Worm (Caenorhabditis elegans) whole organism, L1 larva: Measurements from ENCODE around the gene copd-1.
A peak's percentile ranks its signal among the peaks of the same experiment; 100 is the strongest.

Experiments used
- C16A3.4 ChIP-seq: fragments of 150-350 bp; optimal IDR thresholded peaks from 2 replicates; lab custom pipeline; 2014; ENCODE audit warnings: missing biosample characterization, missing genetic modification characterization
- F16B12.6 ChIP-seq: fragments of 150-350 bp; optimal IDR thresholded peaks from 2 replicates; lab custom pipeline; 2014; ENCODE audit warnings: missing biosample characterization, missing genetic modification characterization
- aly-2 ChIP-seq: fragments of 150-350 bp; optimal IDR thresholded peaks from 2 replicates; lab custom pipeline; 2014; ENCODE audit warnings: missing biosample characterization, missing genetic modification characterization
- ama-1 ChIP-seq: fragments of 150-350 bp; optimal IDR thresholded peaks from 2 replicates; lab custom pipeline; 2014
- ces-1 ChIP-seq: fragments of 150-350 bp; optimal IDR thresholded peaks from 2 replicates; lab custom pipeline; 2014; ENCODE audit warnings: missing biosample characterization, missing genetic modification reagents, missing genetic modification characterization
- dsc-1 ChIP-seq: sonication (generic microtip); optimal IDR thresholded peaks from 2 replicates; lab custom pipeline; 2016; ENCODE audit warnings: mild to moderate bottlenecking, missing genetic modification characterization, missing compliant biosample characterization
- efl-1 ChIP-seq, 4 experiments: fragments of 150-350 bp; optimal IDR thresholded peaks in 3 of 4; peaks in 1 of 4; 1 replicate in 1 of 4; 2 replicates in 3 of 4; lab custom pipeline; 2014; ENCODE audit warnings: missing biosample characterization in 2 of 4, missing genetic modification characterization in 2 of 4, missing genetic modification reagents in 2 of 4
- elt-3 ChIP-seq, 6 experiments: fragments of 150-350 bp in 1 of 6; sonication (generic microtip); optimal IDR thresholded peaks; 2 replicates each; lab custom pipeline; 2017 to 2018; ENCODE audit warnings: missing biosample characterization in 6 of 6, missing genetic modification characterization in 6 of 6, inconsistent platforms in 1 of 6
- ets-5 ChIP-seq: fragments of 200-800 bp; sonication (Bioruptor generic); IDR thresholded peaks from 2 replicates; pipeline ENCODE4 v1.3.6; 2022; ENCODE audit warnings: missing genetic modification characterization, missing compliant biosample characterization
- fkh-10 ChIP-seq: sonication (generic microtip); optimal IDR thresholded peaks from 2 replicates; lab custom pipeline; 2017; ENCODE audit warnings: missing biosample characterization, missing genetic modification reagents, missing genetic modification characterization
- fkh-8 ChIP-seq: sonication (generic microtip); optimal IDR thresholded peaks from 2 replicates; lab custom pipeline; 2016; ENCODE audit warnings: mild to moderate bottlenecking, missing genetic modification characterization, missing compliant biosample characterization
- hlh-17 ChIP-seq: fragments of 200-800 bp; sonication (Bioruptor generic); optimal IDR thresholded peaks from 2 replicates; lab custom pipeline; 2018; ENCODE audit warnings: missing genetic modification characterization, mild to moderate bottlenecking, missing compliant biosample characterization, moderate library complexity, borderline replicate concordance
- hpl-2 ChIP-seq: fragments of 150-350 bp; optimal IDR thresholded peaks from 2 replicates; lab custom pipeline; 2014; ENCODE audit warnings: missing biosample characterization, missing genetic modification reagents, missing genetic modification characterization
- irx-1 ChIP-seq: sonication (generic microtip); optimal IDR thresholded peaks from 2 replicates; lab custom pipeline; 2016; ENCODE audit warnings: missing genetic modification characterization, missing compliant biosample characterization
- isw-1 ChIP-seq: fragments of 200-800 bp; sonication (Bioruptor generic); IDR thresholded peaks from 2 replicates; pipeline ENCODE4 v1.3.6; 2022; ENCODE audit warnings: missing genetic modification characterization, missing compliant biosample characterization
- lin-14 ChIP-seq: fragments of 200-800 bp; sonication (Bioruptor generic); optimal IDR thresholded peaks from 2 replicates; lab custom pipeline; 2018; ENCODE audit warnings: mild to moderate bottlenecking, missing genetic modification characterization, moderate library complexity, missing compliant biosample characterization
- lin-15B ChIP-seq: fragments of 150-350 bp; sonication (generic microtip); optimal IDR thresholded peaks from 3 replicates; lab custom pipeline; 2014; ENCODE audit warnings: missing biosample characterization, missing genetic modification characterization
- lin-39 ChIP-seq: fragments of 150-350 bp; optimal IDR thresholded peaks from 2 replicates; lab custom pipeline; 2014; ENCODE audit warnings: missing biosample characterization, missing genetic modification reagents, missing genetic modification characterization
- lsy-2 ChIP-seq, 2 experiments: fragments of 150-350 bp; optimal IDR thresholded peaks; 2 replicates each; lab custom pipeline; 2014; ENCODE audit warnings: missing biosample characterization in 2 of 2, missing genetic modification characterization in 2 of 2
- mef-2 ChIP-seq: fragments of 150-350 bp; optimal IDR thresholded peaks from 2 replicates; lab custom pipeline; 2014; ENCODE audit warnings: missing biosample characterization, missing genetic modification characterization
- nhr-12 ChIP-seq: sonication (generic microtip); optimal IDR thresholded peaks from 2 replicates; lab custom pipeline; 2017; ENCODE audit warnings: missing biosample characterization, missing genetic modification characterization
- nhr-20 ChIP-seq: sonication (generic microtip); optimal IDR thresholded peaks from 2 replicates; lab custom pipeline; 2016; ENCODE audit warnings: mild to moderate bottlenecking, missing genetic modification characterization, missing compliant biosample characterization
- nhr-237 ChIP-seq: fragments of 150-350 bp; optimal IDR thresholded peaks from 2 replicates; lab custom pipeline; 2014; ENCODE audit warnings: missing biosample characterization, missing genetic modification characterization
- nhr-28 ChIP-seq: fragments of 150-350 bp; optimal IDR thresholded peaks from 2 replicates; lab custom pipeline; 2014; ENCODE audit warnings: missing biosample characterization, missing genetic modification characterization
- nhr-71 ChIP-seq: sonication (generic microtip); optimal IDR thresholded peaks from 2 replicates; lab custom pipeline; 2016; ENCODE audit warnings: mild to moderate bottlenecking, missing genetic modification characterization, moderate library complexity, missing compliant biosample characterization
- nhr-76 ChIP-seq: sonication (generic microtip); optimal IDR thresholded peaks from 2 replicates; lab custom pipeline; 2017; ENCODE audit warnings: missing biosample characterization, missing genetic modification characterization
- nhr-85 ChIP-seq: sonication (generic microtip); peaks from one replicate; lab custom pipeline; 2016; ENCODE audit warnings: missing genetic modification characterization, inconsistent platforms, missing compliant biosample characterization
- nhr-90 ChIP-seq: sonication (generic microtip); optimal IDR thresholded peaks from 2 replicates; lab custom pipeline; 2016; ENCODE audit warnings: mild to moderate bottlenecking, missing genetic modification characterization, missing compliant biosample characterization; ENCODE audit not compliant: poor library complexity
- pag-3 ChIP-seq: sonication (generic microtip); optimal IDR thresholded peaks from 2 replicates; lab custom pipeline; 2017; ENCODE audit warnings: missing genetic modification characterization, mild to moderate bottlenecking, missing compliant biosample characterization, antibody characterized with exemption, borderline replicate concordance; ENCODE audit not compliant: insufficient read depth
- pax-3 ChIP-seq: fragments of 200-800 bp; sonication (Bioruptor generic); optimal IDR thresholded peaks from 2 replicates; lab custom pipeline; 2018; ENCODE audit warnings: mild to moderate bottlenecking, missing genetic modification characterization, moderate library complexity, missing compliant biosample characterization
- rnt-1 ChIP-seq: sonication (generic microtip); optimal IDR thresholded peaks from 2 replicates; lab custom pipeline; 2016; ENCODE audit warnings: mild to moderate bottlenecking, missing genetic modification characterization, moderate library complexity, missing compliant biosample characterization
- skn-1 ChIP-seq: fragments of 150-350 bp; optimal IDR thresholded peaks from 2 replicates; lab custom pipeline; 2014; ENCODE audit warnings: missing biosample characterization, missing genetic modification characterization
- snu-23 ChIP-seq: sonication (generic microtip); optimal IDR thresholded peaks from 2 replicates; lab custom pipeline; 2016; ENCODE audit warnings: missing genetic modification characterization, missing compliant biosample characterization
- sox-4 ChIP-seq: sonication (generic microtip); optimal IDR thresholded peaks from 2 replicates; lab custom pipeline; 2016; ENCODE audit warnings: missing genetic modification characterization, missing compliant biosample characterization
- sup-37 ChIP-seq: fragments of 200-800 bp; sonication (Bioruptor generic); optimal IDR thresholded peaks from 2 replicates; lab custom pipeline; 2018; ENCODE audit warnings: mild to moderate bottlenecking, missing genetic modification characterization, missing compliant biosample characterization
- swsn-7 ChIP-seq: sonication (generic microtip); optimal IDR thresholded peaks from 2 replicates; lab custom pipeline; 2016; ENCODE audit warnings: missing genetic modification characterization, missing compliant biosample characterization
- tbx-2 ChIP-seq: sonication (generic microtip); optimal IDR thresholded peaks from 2 replicates; lab custom pipeline; 2016; ENCODE audit warnings: missing genetic modification characterization, missing compliant biosample characterization
- unc-62 ChIP-seq: fragments of 150-350 bp; optimal IDR thresholded peaks from 2 replicates; lab custom pipeline; 2014; ENCODE audit warnings: missing biosample characterization, missing genetic modification reagents, missing genetic modification characterization
- vab-15 ChIP-seq: sonication (generic microtip); optimal IDR thresholded peaks from 2 replicates; lab custom pipeline; 2017; ENCODE audit warnings: missing genotype, mild to moderate bottlenecking, missing genetic modification characterization, missing compliant biosample characterization
- xbp-1 ChIP-seq: sonication (generic microtip); optimal IDR thresholded peaks from 2 replicates; lab custom pipeline; 2016; ENCODE audit warnings: missing genetic modification characterization, missing compliant biosample characterization
- zip-4 ChIP-seq: fragments of 200-800 bp; sonication (Bioruptor generic); optimal IDR thresholded peaks from 2 replicates; lab custom pipeline; 2018; ENCODE audit warnings: mild to moderate bottlenecking, missing genetic modification characterization, moderate library complexity, missing compliant biosample characterization
- ztf-11 ChIP-seq, 2 experiments: sonication (generic microtip); optimal IDR thresholded peaks; 2 replicates each; lab custom pipeline; 2016 to 2017; ENCODE audit warnings: missing genetic modification characterization in 2 of 2, missing biosample characterization in 1 of 2, missing compliant biosample characterization in 1 of 2

Gene copd-1

DNA sequence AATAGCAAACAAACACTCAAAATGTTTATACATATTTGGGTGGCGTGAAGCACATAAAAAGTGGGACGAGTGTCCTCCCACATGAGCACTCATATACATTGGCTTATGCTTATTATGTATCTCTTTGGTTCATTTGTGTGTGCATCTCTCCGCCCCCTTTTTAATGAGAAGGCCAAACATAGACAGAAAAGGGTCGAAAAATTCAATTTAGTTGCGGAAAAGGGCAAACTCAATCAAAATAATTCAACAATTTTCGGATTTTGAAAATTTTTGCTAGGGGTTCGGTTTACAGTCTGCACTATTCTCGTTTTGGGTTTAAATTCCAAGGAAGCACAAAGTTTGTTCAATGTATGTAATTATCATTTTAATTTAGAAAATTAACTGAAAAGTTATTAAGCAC lies 22.8 kb upstream of the copd-1 start:
- peak; percentile 3 for TF ChIP-seq lin-14 (GFP tag; lab: Kevin White, UChicago)
- no peak for TF ChIP-seq dsc-1 (tag; lab: Kevin White, UChicago)

DNA sequence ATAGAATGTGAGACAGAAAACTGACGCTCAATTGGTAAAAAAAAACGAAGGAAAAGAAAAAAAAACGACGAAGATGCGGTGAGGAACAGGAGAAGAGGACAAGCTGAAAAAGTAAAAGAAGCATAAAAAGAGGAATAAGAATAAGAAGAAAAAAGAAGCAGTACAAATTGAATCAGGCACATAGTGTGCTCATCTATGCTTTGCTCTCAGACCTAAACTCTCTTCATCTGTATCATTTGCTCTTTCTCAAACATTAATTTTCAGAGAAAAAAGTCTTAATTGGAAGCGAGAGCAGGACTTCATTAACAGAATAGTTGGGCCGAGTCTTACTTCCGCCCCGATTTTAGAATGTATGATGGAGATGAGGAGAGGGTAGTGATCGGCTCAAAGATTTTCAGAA lies 22.1 kb upstream of the copd-1 start:
- peak; percentile 62 for TF ChIP-seq ces-1 (GFP tag; lab: Kevin White, UChicago)
- peak; percentile 25 for TF ChIP-seq fkh-10 (GFP tag; lab: Kevin White, UChicago)
- TF ChIP-seq fkh-8 (tag; lab: Kevin White, UChicago): peak; percentile 31
- peak; percentile 18 for TF ChIP-seq nhr-71 (tag; lab: Kevin White, UChicago)
- no peak for TF ChIP-seq ztf-11 (tag; optimal IDR thresholded peaks at IDR 0.05; lab: Kevin White, UChicago)
- TF ChIP-seq lsy-2 (tag; optimal IDR thresholded peaks at IDR 0.05; lab: Kevin White, UChicago): peak in 1 of 2 experiments; percentile 2
- peak; percentile 66 for TF ChIP-seq lin-14 (GFP tag; lab: Kevin White, UChicago)
- TF ChIP-seq irx-1 (tag; lab: Kevin White, UChicago): no peak

DNA sequence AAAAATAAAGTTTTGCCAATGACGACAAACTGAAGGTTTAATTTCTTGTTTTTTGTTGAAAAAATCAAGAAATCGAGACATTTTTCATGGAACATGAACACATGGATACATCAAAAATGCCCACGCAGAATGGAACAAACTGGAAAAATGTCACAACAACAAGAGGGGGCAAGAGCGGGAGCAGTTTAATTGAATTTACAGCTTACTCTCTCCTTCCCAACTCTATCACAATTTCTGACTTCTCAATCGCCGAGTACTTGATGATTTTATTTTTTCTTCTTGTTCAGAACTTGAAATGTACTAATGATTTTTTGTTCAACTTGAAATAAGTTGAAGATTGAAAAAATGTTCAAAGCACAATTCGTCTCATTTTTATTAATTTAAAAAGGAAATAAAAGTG lies 20.5 kb upstream of the copd-1 start:
- no peak for TF ChIP-seq snu-23
- TF ChIP-seq lin-39 (tag; lab: Kevin White, UChicago): no peak
- TF ChIP-seq aly-2: no peak
- no peak for TF ChIP-seq ets-5 (GFP tag; lab: Robert Waterston, UW)
- TF ChIP-seq fkh-10 (GFP tag; lab: Kevin White, UChicago): no peak
- no peak for TF ChIP-seq nhr-85 (tag; lab: Kevin White, UChicago)
- no peak for TF ChIP-seq lsy-2 (tag; optimal IDR thresholded peaks at IDR 0.05; lab: Kevin White, UChicago)
- no peak for TF ChIP-seq sup-37
- TF ChIP-seq unc-62 (GFP tag; lab: Kevin White, UChicago): no peak
- no peak for TF ChIP-seq rnt-1 (tag; lab: Kevin White, UChicago)
- TF ChIP-seq, all 84 proteins: peak for 0

DNA sequence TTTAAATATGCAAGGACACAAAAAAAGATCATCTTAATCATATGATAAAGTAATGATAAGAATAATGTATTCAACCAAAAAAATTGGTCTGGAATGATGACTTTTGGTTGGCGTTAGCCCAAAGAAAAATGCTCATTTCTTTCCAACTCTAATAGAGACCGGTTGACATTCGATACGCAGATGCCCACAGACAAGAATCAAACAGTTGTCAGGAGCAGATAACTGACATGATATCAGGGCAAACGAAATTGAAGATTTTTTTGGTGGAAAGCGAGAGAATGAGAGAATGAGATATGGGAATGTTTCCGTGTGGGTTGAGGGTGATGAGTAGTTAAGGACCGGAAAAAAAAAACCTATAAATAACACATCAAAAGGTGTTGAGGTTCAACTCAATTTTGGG lies 14.3 kb upstream of the copd-1 start:
- TF ChIP-seq sup-37 (no peak), nhr-12 (tag; lab: Kevin White, UChicago) (no peak), pag-3 (no peak), C16A3.4 (tag; lab: Kevin White, UChicago) (no peak), xbp-1 (tag; lab: Kevin White, UChicago) (no peak), nhr-20 (no peak), vab-15 (no peak), hpl-2 (no peak), efl-1 (optimal IDR thresholded peaks at IDR 0.05; lab: Kevin White, UChicago) (no peak), efl-1 (GFP tag; optimal IDR thresholded peaks at IDR 0.05 in 1 of 2; lab: Kevin White, UChicago) (no peak), rnt-1 (tag; lab: Kevin White, UChicago) (peak; percentile 26), isw-1 (no peak), swsn-7 (tag; lab: Kevin White, UChicago) (no peak), mef-2 (no peak), nhr-76 (tag; lab: Kevin White, UChicago) (no peak), lsy-2 (tag; optimal IDR thresholded peaks at IDR 0.05; lab: Kevin White, UChicago) (peak in 1 of 2 experiments; percentile 3)

DNA sequence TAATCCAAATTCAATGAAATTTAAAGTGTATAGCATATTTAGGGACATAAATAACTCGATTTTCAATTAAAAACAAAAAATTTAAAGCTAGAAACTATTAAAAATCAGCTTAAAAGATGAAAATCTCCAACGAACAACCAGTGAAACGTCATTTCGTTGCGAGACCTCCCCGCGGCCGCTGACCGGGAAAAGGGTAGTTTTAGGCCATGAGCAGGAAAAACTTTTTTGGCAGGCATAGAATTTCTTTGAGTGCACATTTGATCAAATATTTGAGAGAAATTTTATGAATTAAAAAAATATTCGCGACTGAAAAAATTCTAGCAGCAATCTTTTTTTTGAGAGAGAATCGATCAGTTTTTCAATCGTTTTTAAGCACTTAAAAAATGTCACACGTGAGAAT lies 545 bp upstream of the copd-1 start:
- TF ChIP-seq nhr-12 (tag; lab: Kevin White, UChicago): no peak
- TF ChIP-seq zip-4 (GFP tag; lab: Kevin White, UChicago): no peak
- no peak for TF ChIP-seq hlh-17 (GFP tag; lab: Kevin White, UChicago)
- TF ChIP-seq ces-1 (GFP tag; lab: Kevin White, UChicago): no peak
- no peak for TF ChIP-seq ama-1 (lab: Kevin White, UChicago)
- no peak for TF ChIP-seq nhr-28 (tag; lab: Kevin White, UChicago)
- no peak for TF ChIP-seq ets-5 (GFP tag; lab: Robert Waterston, UW)
- peak; percentile 51 for TF ChIP-seq fkh-8 (tag; lab: Kevin White, UChicago)
- TF ChIP-seq C16A3.4 (tag; lab: Kevin White, UChicago): peak; percentile 34
- TF ChIP-seq swsn-7 (tag; lab: Kevin White, UChicago): peak; percentile 23
- TF ChIP-seq xbp-1 (tag; lab: Kevin White, UChicago): peak; percentile 89
- TF ChIP-seq skn-1 (tag; lab: Kevin White, UChicago): peak; percentile 51
- no peak for TF ChIP-seq hpl-2
- peak; percentile 11 for TF ChIP-seq F16B12.6 (tag; lab: Kevin White, UChicago)
- peak; percentile 63 for TF ChIP-seq lin-14 (GFP tag; lab: Kevin White, UChicago)
- no peak for TF ChIP-seq pax-3 (tag; lab: Kevin White, UChicago)
- peak; percentile 55 for TF ChIP-seq lin-15B (tag; lab: Kevin White, UChicago)
- no peak for TF ChIP-seq mef-2
- TF ChIP-seq sox-4 (tag; lab: Kevin White, UChicago): no peak
- no peak for TF ChIP-seq irx-1 (tag; lab: Kevin White, UChicago)
- TF ChIP-seq nhr-90 (tag; lab: Kevin White, UChicago): peak; percentile 16
- peak; percentile 70 for TF ChIP-seq nhr-85 (tag; lab: Kevin White, UChicago)
- no peak for TF ChIP-seq nhr-237 (tag; lab: Kevin White, UChicago)
- TF ChIP-seq nhr-71 (tag; lab: Kevin White, UChicago): peak; percentile 60
- peak in 1 of 6 experiments; percentile 2 for TF ChIP-seq elt-3 (tag; optimal IDR thresholded peaks at IDR 0.05; lab: Kevin White, UChicago)
- TF ChIP-seq efl-1 (optimal IDR thresholded peaks at IDR 0.05; lab: Kevin White, UChicago): peak; percentile 59 to 66
- TF ChIP-seq efl-1 (GFP tag; optimal IDR thresholded peaks at IDR 0.05 in 1 of 2; lab: Kevin White, UChicago): peak; percentile 54 to 92
- peak; percentile 37 for TF ChIP-seq tbx-2
- TF ChIP-seq lsy-2 (tag; optimal IDR thresholded peaks at IDR 0.05; lab: Kevin White, UChicago): peak; percentile 39 to 73
